Fruit fly (Drosophila melanogaster): ENCODE data around the gene His2Av.

The His2Av gene

DNA sequence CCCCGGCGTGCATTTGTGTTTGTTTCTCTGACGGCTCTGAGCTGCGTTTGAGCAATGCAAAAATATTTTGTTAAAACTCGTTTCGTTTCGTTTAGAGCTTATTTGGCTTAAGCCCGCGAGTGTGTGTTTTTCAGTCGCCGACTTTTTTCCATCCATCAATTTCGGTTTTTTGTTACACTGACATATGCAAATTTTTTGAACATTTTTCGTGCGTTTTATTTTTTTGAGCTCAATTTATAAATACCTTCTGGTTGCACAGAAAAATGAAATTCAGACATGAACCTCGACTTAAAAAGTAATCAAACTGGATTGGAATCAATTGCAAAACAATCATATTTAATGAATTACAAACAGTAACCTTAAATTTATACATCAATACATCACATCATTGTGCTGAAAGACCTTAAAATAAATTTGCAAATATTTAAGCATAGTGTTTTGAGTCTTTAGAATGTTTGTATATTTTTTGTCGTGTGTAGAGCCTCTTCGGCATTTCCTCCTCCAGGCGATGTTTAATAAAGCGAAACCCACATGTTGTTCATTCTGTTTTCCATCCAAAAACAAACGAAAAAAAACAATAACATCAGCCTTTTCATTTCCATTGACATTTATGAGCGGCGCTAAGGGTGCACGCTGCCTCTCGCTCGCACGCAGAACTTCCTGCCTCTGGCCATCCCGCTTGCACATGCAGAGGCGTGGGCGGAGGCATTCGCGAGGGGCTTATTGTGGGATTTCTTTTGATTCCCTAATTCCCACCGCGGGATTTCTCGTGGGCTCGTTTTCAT is 15.7 kb downstream of the His2Av start (continued):
- TF ChIP-seq ewg (GFP tag; optimal IDR thresholded peaks at IDR 0.05) (peak; percentile 24), sr (GFP tag; IDR thresholded peaks at IDR 0.05) (peak; percentile 65; the same call in 1 of the 3 replicates), gcm (GFP tag; optimal IDR thresholded peaks at IDR 0.05) (peak; percentile 15), grau (tag; optimal IDR thresholded peaks at IDR 0.05) (no peak), HHEX (GFP tag; optimal IDR thresholded peaks at IDR 0.05) (no peak)

DNA sequence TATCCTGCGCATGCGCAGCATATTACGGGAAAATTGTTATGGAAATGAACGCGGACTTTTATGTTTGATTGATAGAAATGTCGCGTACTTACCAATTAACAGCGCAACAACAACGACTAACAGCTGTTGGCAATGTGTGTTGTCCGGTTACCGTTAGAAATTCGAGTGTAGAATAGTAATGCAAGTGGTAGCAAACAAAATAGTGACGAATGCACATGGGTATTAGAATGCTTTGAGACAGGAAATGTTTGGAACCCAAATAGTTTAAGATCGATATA is 16.2 kb downstream of the His2Av start:
- TF ChIP-seq twi (tag; optimal IDR thresholded peaks at IDR 0.05) (peak; percentile 97), Meics (GFP tag; optimal IDR thresholded peaks at IDR 0.05) (peak; percentile 11), CG7987 (GFP tag; optimal IDR thresholded peaks at IDR 0.05) (no peak), sens (GFP tag) (peak; percentile 24), D (optimal IDR thresholded peaks at IDR 0.05) (no peak), D (GFP tag; optimal IDR thresholded peaks at IDR 0.05) (no peak)

DNA sequence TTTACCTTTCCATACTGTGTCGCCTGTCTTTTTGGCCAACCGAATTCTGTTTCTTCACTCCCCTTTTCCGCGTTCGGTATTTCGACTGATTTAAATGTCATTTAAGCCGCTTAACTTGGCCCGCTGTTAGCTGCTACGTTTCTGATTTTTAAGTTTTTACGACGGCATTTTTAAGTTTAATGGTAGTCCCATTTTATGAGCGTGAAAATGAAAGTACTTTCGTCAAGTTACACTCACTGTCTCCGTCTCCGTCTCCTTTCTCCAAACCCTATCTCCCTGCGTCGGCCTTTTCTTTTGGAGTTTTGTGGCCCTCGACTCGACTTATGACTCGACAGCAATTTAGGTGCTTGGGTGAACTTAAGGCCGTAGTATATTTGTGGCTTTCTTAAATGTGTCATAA is 18.5 kb downstream of the His2Av start:
- peak; percentile 5 for TF ChIP-seq Kr (GFP tag; optimal IDR thresholded peaks at IDR 0.05)
- no peak for TF ChIP-seq sc (optimal IDR thresholded peaks at IDR 0.05)
- TF ChIP-seq sc (GFP tag; optimal IDR thresholded peaks at IDR 0.05): no peak
- TF ChIP-seq Blimp-1 (GFP tag; optimal IDR thresholded peaks at IDR 0.05): peak; percentile 76
- peak; percentile 62 for TF ChIP-seq Ets65A (GFP tag)

DNA sequence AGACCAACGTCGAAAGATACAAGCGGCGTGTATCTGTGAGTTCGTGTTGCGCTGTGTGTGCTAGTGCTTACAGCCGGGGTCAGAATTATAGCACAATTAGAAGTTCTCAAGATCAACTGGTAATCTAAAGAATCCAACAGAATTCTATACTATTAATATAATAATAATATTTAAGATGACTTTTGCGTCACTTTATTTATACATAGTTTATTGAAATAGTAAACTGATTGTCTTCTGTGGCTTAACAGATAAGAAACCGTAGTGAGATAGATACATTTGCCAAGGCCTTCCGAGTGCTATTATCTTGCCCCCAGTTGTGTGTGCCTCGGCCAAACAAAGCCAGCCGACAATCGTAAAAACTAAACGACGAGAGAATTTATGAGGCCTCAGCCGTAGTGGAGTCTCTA is 19.6 kb downstream of the His2Av start:
- TF ChIP-seq HLH4C (GFP tag; IDR thresholded peaks at IDR 0.05; ENCODE audit: partially characterized antibody): no peak
- peak; percentile 43 for TF ChIP-seq CG14441 (GFP tag; IDR thresholded peaks at IDR 0.05)
- TF ChIP-seq dati (GFP tag; IDR thresholded peaks at IDR 0.05): no peak
- peak; percentile 79 for TF ChIP-seq grau (tag; optimal IDR thresholded peaks at IDR 0.05)
- TF ChIP-seq CG4730 (GFP tag; IDR thresholded peaks at IDR 0.05): peak; percentile 44
- peak; percentile 64 for TF ChIP-seq org-1 (GFP tag; optimal IDR thresholded peaks at IDR 0.05)
- peak; percentile 70 for TF ChIP-seq Nf-YB (GFP tag; optimal IDR thresholded peaks at IDR 0.05)
- TF ChIP-seq H2.0 (GFP tag; IDR thresholded peaks at IDR 0.05): peak; percentile 47; the same call in 1 of the 2 replicates
- TF ChIP-seq HmgD (GFP tag; optimal IDR thresholded peaks at IDR 0.05): no peak
- TF ChIP-seq fd96Cb (tag; optimal IDR thresholded peaks at IDR 0.05): peak; percentile 73
- TF ChIP-seq CTCF (GFP tag; optimal IDR thresholded peaks at IDR 0.05): peak; percentile 21
- peak in 1 of 2 experiments; percentile 46 for TF ChIP-seq Hr78 (GFP tag; optimal IDR thresholded peaks at IDR 0.05)
- TF ChIP-seq CG9609 (GFP tag; optimal IDR thresholded peaks at IDR 0.05): no peak
- TF ChIP-seq MESR4 (GFP tag; optimal IDR thresholded peaks at IDR 0.05): no peak
- no peak for TF ChIP-seq sima (GFP tag; optimal IDR thresholded peaks at IDR 0.05)
- peak; percentile 54; the same call in 1 of the 3 replicates for TF ChIP-seq Optix (GFP tag; IDR thresholded peaks at IDR 0.05)
- no peak for TF ChIP-seq dan (GFP tag; IDR thresholded peaks at IDR 0.05)
- TF ChIP-seq mirr (GFP tag; optimal IDR thresholded peaks at IDR 0.05): no peak
- TF ChIP-seq CG12942 (GFP tag; optimal IDR thresholded peaks at IDR 0.05): peak; percentile 24
- no peak for TF ChIP-seq CG17912 (GFP tag; optimal IDR thresholded peaks at IDR 0.05)
- TF ChIP-seq CG8924 (tag; optimal IDR thresholded peaks at IDR 0.05): peak; percentile 87
- peak; percentile 50 for TF ChIP-seq zen (tag; optimal IDR thresholded peaks at IDR 0.05)
- TF ChIP-seq CG10979 (tag; optimal IDR thresholded peaks at IDR 0.05): peak; percentile 88
- TF ChIP-seq Trl (optimal IDR thresholded peaks at IDR 0.05): no peak
- TF ChIP-seq Trl (GFP tag; optimal IDR thresholded peaks at IDR 0.05): no peak
- TF ChIP-seq CG9797 (GFP tag; optimal IDR thresholded peaks at IDR 0.05): no peak
- no peak for TF ChIP-seq yki (optimal IDR thresholded peaks at IDR 0.05)
- TF ChIP-seq sr (GFP tag; IDR thresholded peaks at IDR 0.05): no peak
- peak; percentile 52 for TF ChIP-seq CG9817 (tag; optimal IDR thresholded peaks at IDR 0.05)
- TF ChIP-seq inv (GFP tag; IDR thresholded peaks at IDR 0.05; ENCODE audit: partially characterized antibody): no peak
- TF ChIP-seq Lim3 (GFP tag; IDR thresholded peaks at IDR 0.05): no peak
- TF ChIP-seq oc (tag; optimal IDR thresholded peaks at IDR 0.05): peak; percentile 55
- peak; percentile 13 for TF ChIP-seq exex (tag; optimal IDR thresholded peaks at IDR 0.05)
